Fruit fly (Drosophila melanogaster): ENCODE results near the gene hth.

dm6 chr3R:10507276-10507675 is 132.1 kb downstream of the hth start:
- no peak for TF ChIP-seq Nf-YC (tag; optimal IDR thresholded peaks at IDR 0.05)
- no peak for TF ChIP-seq zfh1 (GFP tag; IDR thresholded peaks at IDR 0.05)
- no peak for TF ChIP-seq Hsf (GFP tag; optimal IDR thresholded peaks at IDR 0.05)
- TF ChIP-seq CG12744 (GFP tag; optimal IDR thresholded peaks at IDR 0.05) = no peak
- TF ChIP-seq CTCF (GFP tag; optimal IDR thresholded peaks at IDR 0.05) = no peak
- TF ChIP-seq slou (GFP tag; optimal IDR thresholded peaks at IDR 0.05) = no peak

Data from whole organism, embryonic.